Worm (Caenorhabditis elegans) whole organism, mixed stage, embryonic: ENCODE measurements around the gene F35F10.6.

ENCODE experiments used
- M03D4.4 ChIP-seq: sonication (generic microtip); optimal IDR thresholded peaks from 2 replicates; lab custom pipeline; 2017; ENCODE audit warnings: mild to moderate bottlenecking, missing genetic modification characterization, missing compliant biosample characterization
- ces-1 ChIP-seq: fragments of 150-350 bp; optimal IDR thresholded peaks from 2 replicates; lab custom pipeline; 2014; ENCODE audit warnings: missing biosample characterization, missing genetic modification reagents, missing genetic modification characterization
- ham-2 ChIP-seq: fragments of 200-800 bp; sonication (Bioruptor generic); optimal IDR thresholded peaks from 2 replicates; lab custom pipeline; 2018; ENCODE audit warnings: mild to moderate bottlenecking, missing genetic modification characterization, missing compliant biosample characterization
- mep-1 ChIP-seq: fragments of 150-350 bp; optimal IDR thresholded peaks from 2 replicates; lab custom pipeline; 2017; ENCODE audit warnings: missing biosample characterization, missing genetic modification reagents, missing genetic modification characterization, inconsistent platforms
- nhr-12 ChIP-seq: fragments of 150-350 bp; optimal IDR thresholded peaks from 2 replicates; lab custom pipeline; 2014; ENCODE audit warnings: missing biosample characterization, missing genetic modification characterization
- nhr-237 ChIP-seq: fragments of 150-350 bp; optimal IDR thresholded peaks from 2 replicates; lab custom pipeline; 2014; ENCODE audit warnings: missing biosample characterization, missing genetic modification characterization
- nhr-28 ChIP-seq: fragments of 150-350 bp; optimal IDR thresholded peaks from 2 replicates; lab custom pipeline; 2014; ENCODE audit warnings: missing biosample characterization, missing genetic modification characterization
- nhr-76 ChIP-seq: sonication (generic microtip); optimal IDR thresholded peaks from 2 replicates; lab custom pipeline; 2017; ENCODE audit warnings: missing biosample characterization, missing genetic modification characterization
- sem-2 ChIP-seq: fragments of 200-800 bp; sonication (Bioruptor generic); optimal IDR thresholded peaks from 2 replicates; lab custom pipeline; 2018; ENCODE audit warnings: mild to moderate bottlenecking, missing genetic modification characterization, missing compliant biosample characterization
- snpc-4 ChIP-seq: fragments of 150-350 bp; optimal IDR thresholded peaks from 2 replicates; lab custom pipeline; 2014; ENCODE audit warnings: missing biosample characterization, missing genetic modification characterization
- sptf-1 ChIP-seq: sonication (generic microtip); optimal IDR thresholded peaks from 2 replicates; lab custom pipeline; 2017; ENCODE audit warnings: mild to moderate bottlenecking, missing genetic modification characterization, moderate library complexity, missing compliant biosample characterization
- unc-62 ChIP-seq: fragments of 150-350 bp; optimal IDR thresholded peaks from 2 replicates; lab custom pipeline; 2014; ENCODE audit warnings: missing biosample characterization, missing genetic modification reagents, missing genetic modification characterization
- ztf-11 ChIP-seq: fragments of 150-350 bp; optimal IDR thresholded peaks from 2 replicates; lab custom pipeline; 2014; ENCODE audit warnings: missing biosample characterization, missing genetic modification characterization

DNA sequence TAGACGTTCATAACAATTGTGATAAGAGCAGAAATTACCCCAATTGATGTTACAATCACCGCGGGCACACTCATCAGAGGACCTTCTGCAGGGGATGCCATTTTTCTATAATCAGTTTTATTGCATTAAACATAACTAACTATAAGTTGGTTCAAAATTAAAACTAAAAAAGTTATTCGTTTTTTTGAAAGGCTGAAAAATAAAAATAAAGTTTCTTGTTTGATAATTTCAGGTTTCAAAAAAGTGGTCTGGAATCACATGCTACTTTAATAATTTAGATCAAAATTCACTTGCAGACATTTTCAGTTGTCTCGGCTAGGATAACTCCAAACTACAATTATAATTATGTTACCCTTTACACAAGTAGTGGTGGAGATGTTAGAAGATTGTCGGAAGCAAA, 12.7 kb upstream of the F35F10.6 start, which contains the start of gene srbc-1:
- TF ChIP-seq mep-1 (tag; lab: Kevin White, UChicago), result no peak
- no peak for TF ChIP-seq M03D4.4 (tag; lab: Kevin White, UChicago)
- no peak for TF ChIP-seq ztf-11 (tag; lab: Kevin White, UChicago)
- TF ChIP-seq unc-62 (GFP tag; lab: Kevin White, UChicago), result no peak
- no peak for TF ChIP-seq nhr-12 (tag; lab: Kevin White, UChicago)
- TF ChIP-seq nhr-76 (tag; lab: Kevin White, UChicago), result no peak
- TF ChIP-seq snpc-4 (tag; lab: Kevin White, UChicago), result no peak
- no peak for TF ChIP-seq ham-2
- no peak for TF ChIP-seq nhr-28 (tag; lab: Kevin White, UChicago)
- TF ChIP-seq sem-2 (GFP tag; lab: Kevin White, UChicago), result no peak
- TF ChIP-seq sptf-1, result no peak
- no peak for TF ChIP-seq nhr-237
- TF ChIP-seq ces-1, result no peak
